Worm (Caenorhabditis elegans): Measurements from ENCODE around the gene slcr-46.1.

DNA sequence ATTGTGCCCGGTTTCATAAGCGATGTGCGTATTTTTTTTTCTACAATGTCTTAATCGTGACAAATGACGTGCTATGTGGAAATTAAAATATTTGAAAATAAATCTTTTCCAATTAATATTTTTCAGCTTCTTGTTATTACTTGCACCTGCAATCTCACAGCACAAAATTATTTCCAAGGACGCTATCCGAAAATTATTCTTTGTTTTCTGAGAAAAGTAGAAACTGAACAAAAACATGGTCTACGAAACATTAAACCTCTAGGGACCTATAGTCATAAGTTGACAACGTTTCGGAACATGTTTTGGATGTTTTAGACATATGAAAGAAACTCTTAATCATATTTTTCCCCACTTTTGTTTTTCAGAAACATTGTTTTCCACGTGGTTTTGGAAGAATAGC is 3.8 kb upstream of the slcr-46.1 start:
- TF ChIP-seq mdl-1 (tag; optimal IDR thresholded peaks at IDR 0.05) (no peak), elt-3 (tag; optimal IDR thresholded peaks at IDR 0.05) (no peak), nhr-237 (tag; optimal IDR thresholded peaks at IDR 0.05) (no peak), ZK546.5 (tag; optimal IDR thresholded peaks at IDR 0.05) (no peak), nhr-23 (tag; optimal IDR thresholded peaks at IDR 0.05) (no peak), elt-1 (tag; optimal IDR thresholded peaks at IDR 0.05) (no peak), unc-39 (tag; optimal IDR thresholded peaks at IDR 0.05) (no peak), gmeb-1 (tag; optimal IDR thresholded peaks at IDR 0.05) (no peak), ama-1 (optimal IDR thresholded peaks at IDR 0.05) (no peak)

All from whole organism, L2 larva.